Fruit fly (Drosophila melanogaster): ENCODE measurements around the gene Gr66a.

The Gr66a gene

DNA sequence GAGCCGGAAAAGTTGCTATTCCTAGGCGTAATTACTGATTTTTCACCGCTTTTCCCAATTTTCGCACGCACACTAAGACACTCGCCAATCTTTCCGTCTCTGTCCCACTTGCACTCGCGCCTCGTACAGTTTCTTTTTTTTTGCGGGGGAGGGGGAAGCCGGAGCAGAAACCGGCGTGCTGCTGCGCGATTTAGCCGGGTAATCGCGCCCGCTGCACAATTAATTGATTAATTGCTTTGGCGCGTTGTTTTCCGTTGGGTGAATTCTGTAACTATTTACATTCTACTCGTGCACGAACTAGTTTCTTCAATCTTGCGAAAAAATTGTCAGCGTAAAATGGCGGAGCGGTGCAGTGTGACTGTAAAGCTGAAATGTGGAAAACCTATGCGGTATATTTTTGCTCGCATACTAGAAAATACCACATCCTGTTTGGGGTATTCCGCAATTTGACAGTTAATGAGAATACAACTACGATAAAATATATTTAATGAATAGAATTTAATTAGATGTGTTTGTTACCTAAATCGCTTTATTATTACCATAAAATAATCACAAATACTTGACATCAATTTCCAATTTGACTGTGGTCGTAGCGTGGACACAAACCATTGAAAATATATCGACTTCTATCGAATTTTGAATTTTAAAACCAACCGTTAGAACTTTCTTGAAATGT, 8.5 kb upstream of the Gr66a start, which contains the start of gene Cpsf6 (continued):
- no peak for TF ChIP-seq CG6813 (GFP tag; optimal IDR thresholded peaks at IDR 0.05)
- peak in 1 of 2 experiments; percentile 87 for TF ChIP-seq insv (GFP tag; optimal IDR thresholded peaks at IDR 0.05)
- no peak for TF ChIP-seq Sry-β (GFP tag; optimal IDR thresholded peaks at IDR 0.05)
- peak; percentile 74 for TF ChIP-seq CG15269 (tag; optimal IDR thresholded peaks at IDR 0.05)
- TF ChIP-seq shn (GFP tag; optimal IDR thresholded peaks at IDR 0.05), result no peak
- TF ChIP-seq Fer3 (tag; optimal IDR thresholded peaks at IDR 0.05), result peak; percentile 66
- TF ChIP-seq CG2120 (GFP tag; optimal IDR thresholded peaks at IDR 0.05), result peak; percentile 70
- no peak for TF ChIP-seq Doc2 (GFP tag; IDR thresholded peaks at IDR 0.05)
- TF ChIP-seq D19A (tag; optimal IDR thresholded peaks at IDR 0.05), result peak; percentile 37
- TF ChIP-seq CG17385 (GFP tag; optimal IDR thresholded peaks at IDR 0.05), result peak; percentile 39
- TF ChIP-seq HmgD (GFP tag; optimal IDR thresholded peaks at IDR 0.05), result peak; percentile 62
- TF ChIP-seq btn (GFP tag; optimal IDR thresholded peaks at IDR 0.05), result no peak
- TF ChIP-seq Doc3 (GFP tag; IDR thresholded peaks at IDR 0.05; ENCODE audit: partially characterized antibody), result no peak
- TF ChIP-seq CG18619 (GFP tag; optimal IDR thresholded peaks at IDR 0.05), result peak; percentile 35
- TF ChIP-seq CG14441 (GFP tag; IDR thresholded peaks at IDR 0.05), result peak; percentile 48
- TF ChIP-seq CG1832 (GFP tag; optimal IDR thresholded peaks at IDR 0.05), result peak; percentile 88
- TF ChIP-seq CG11560 (tag; IDR thresholded peaks at IDR 0.05), result no peak
- no peak for TF ChIP-seq sima (GFP tag; optimal IDR thresholded peaks at IDR 0.05)
- peak; percentile 44; the same call in 1 of the 2 replicates for TF ChIP-seq CG9215 (GFP tag; IDR thresholded peaks at IDR 0.05)
- TF ChIP-seq CG31224 (GFP tag; IDR thresholded peaks at IDR 0.05), result peak; percentile 53
- TF ChIP-seq vnd (GFP tag; IDR thresholded peaks at IDR 0.05; ENCODE audit: partially characterized antibody), result no peak
- TF ChIP-seq CG15073 (GFP tag; optimal IDR thresholded peaks at IDR 0.05), result no peak
- no peak for TF ChIP-seq ac (GFP tag; optimal IDR thresholded peaks at IDR 0.05)
- TF ChIP-seq dmrt11E (tag; optimal IDR thresholded peaks at IDR 0.05), result peak; percentile 66
- peak; percentile 48; the same call in 1 of the 2 replicates for TF ChIP-seq Adf1 (GFP tag; IDR thresholded peaks at IDR 0.05)
- TF ChIP-seq gfzf (GFP tag; optimal IDR thresholded peaks at IDR 0.05), result peak; percentile 79
- no peak for TF ChIP-seq pnt (GFP tag; optimal IDR thresholded peaks at IDR 0.05)
- TF ChIP-seq Hand (GFP tag; optimal IDR thresholded peaks at IDR 0.05), result no peak
- TF ChIP-seq Asciz (GFP tag; optimal IDR thresholded peaks at IDR 0.05), result no peak
- TF ChIP-seq CG18599 (GFP tag; optimal IDR thresholded peaks at IDR 0.05), result peak; percentile 38
- no peak for TF ChIP-seq NC2α (GFP tag; optimal IDR thresholded peaks at IDR 0.05)
- peak; percentile 67 for TF ChIP-seq lilli (GFP tag; optimal IDR thresholded peaks at IDR 0.05)
- TF ChIP-seq CG4404 (GFP tag; IDR thresholded peaks at IDR 0.05), result 0 out of 2 replicates have a peak, but pooled peaks have one; percentile 15
- no peak for TF ChIP-seq CG14965 (GFP tag; optimal IDR thresholded peaks at IDR 0.05; ENCODE audit: borderline replicate concordance)
- TF ChIP-seq gce (GFP tag; IDR thresholded peaks at IDR 0.05), result 0 out of 3 replicates have a peak, but pooled peaks have one; percentile 19
- peak; percentile 52 for TF ChIP-seq fd96Cb (tag; optimal IDR thresholded peaks at IDR 0.05)
- TF ChIP-seq zen2 (GFP tag; IDR thresholded peaks at IDR 0.05; ENCODE audit: partially characterized antibody), result no peak
- no peak for TF ChIP-seq Atf-2 (GFP tag; optimal IDR thresholded peaks at IDR 0.05)
- TF ChIP-seq CG2875 (GFP tag; optimal IDR thresholded peaks at IDR 0.05), result peak; percentile 6
- TF ChIP-seq unpg (GFP tag; optimal IDR thresholded peaks at IDR 0.05), result peak; percentile 80
- peak; percentile 87 for TF ChIP-seq CG14710 (tag; optimal IDR thresholded peaks at IDR 0.05)
- TF ChIP-seq Scr (GFP tag; IDR thresholded peaks at IDR 0.05; ENCODE audit: partially characterized antibody), result no peak; the same call in 1 of the 2 replicates
- TF ChIP-seq yki (optimal IDR thresholded peaks at IDR 0.05), result no peak
- TF ChIP-seq hb (GFP tag; IDR thresholded peaks at IDR 0.05; ENCODE audit: partially characterized antibody), result no peak
- peak; percentile 25 for TF ChIP-seq CG5245 (GFP tag; optimal IDR thresholded peaks at IDR 0.05)
- TF ChIP-seq ase (GFP tag; IDR thresholded peaks at IDR 0.05), result peak; percentile 63; the same call in 2 of the 3 replicates
- no peak for TF ChIP-seq danr (GFP tag; IDR thresholded peaks at IDR 0.05)
- no peak for TF ChIP-seq sd (tag; optimal IDR thresholded peaks at IDR 0.05)
- peak; percentile 76 for TF ChIP-seq Dref (GFP tag; IDR thresholded peaks at IDR 0.05)
